Worm (Caenorhabditis elegans): Measurements from ENCODE around the gene tomm-7.

The tomm-7 gene

DNA sequence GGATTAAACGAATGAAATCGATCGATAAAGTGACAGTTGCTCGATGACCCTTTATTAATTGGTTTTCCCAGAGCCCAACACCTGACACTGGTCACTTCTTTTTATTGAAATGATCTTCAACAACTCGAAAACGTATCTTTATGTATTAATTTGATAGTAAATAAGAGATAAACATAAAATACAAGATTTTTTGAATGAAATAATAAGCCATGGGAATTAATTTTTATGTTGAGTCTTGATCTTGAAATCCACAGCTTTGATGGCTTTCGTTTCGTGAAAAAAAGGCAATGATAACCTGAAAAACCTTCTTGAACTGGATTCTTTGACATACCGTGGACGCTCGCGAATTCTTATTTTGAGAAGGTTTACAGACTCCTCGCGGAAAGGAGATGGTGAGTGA, 48.1 kb downstream of the tomm-7 start, which contains the start of gene pcp-5:
Gene pcp-5, minus strand, starts transcription at position 101 of the 400 bp plus-strand sequence.
- TF ChIP-seq mep-1 (tag; optimal IDR thresholded peaks at IDR 0.05) (no peak), lsy-2 (tag; optimal IDR thresholded peaks at IDR 0.05) (no peak), nhr-76 (tag; optimal IDR thresholded peaks at IDR 0.05) (no peak), bed-3 (GFP tag; optimal IDR thresholded peaks at IDR 0.05) (no peak), hlh-1 (tag; optimal IDR thresholded peaks at IDR 0.05) (peak; percentile 83), elt-3 (tag; optimal IDR thresholded peaks at IDR 0.05) (no peak), lin-13 (tag; optimal IDR thresholded peaks at IDR 0.05) (no peak), ceh-39 (tag; optimal IDR thresholded peaks at IDR 0.05) (peak; percentile 45), unc-62 (GFP tag; optimal IDR thresholded peaks at IDR 0.05) (peak; percentile 28), cnd-1 (tag; optimal IDR thresholded peaks at IDR 0.05) (no peak), sptf-1 (tag; optimal IDR thresholded peaks at IDR 0.05) (no peak)

ce11 chrIII:7909263-7909662, 49.9 kb downstream of the tomm-7 start, which contains the start of gene ZK688.1:
Gene ZK688.1, plus strand, starts transcription at chrIII:7909563.
- TF ChIP-seq unc-62 (GFP tag; optimal IDR thresholded peaks at IDR 0.05) (no peak), ceh-83 (GFP tag; optimal IDR thresholded peaks at IDR 0.05) (no peak), sem-2 (GFP tag; optimal IDR thresholded peaks at IDR 0.05) (no peak), nhr-76 (tag; optimal IDR thresholded peaks at IDR 0.05) (no peak), drap-1 (GFP tag; optimal IDR thresholded peaks at IDR 0.05) (no peak), flh-1 (GFP tag; optimal IDR thresholded peaks at IDR 0.05) (no peak), cnd-1 (tag; optimal IDR thresholded peaks at IDR 0.05) (no peak), ztf-11 (tag; optimal IDR thresholded peaks at IDR 0.05) (no peak), M03D4.4 (tag; optimal IDR thresholded peaks at IDR 0.05) (no peak), blmp-1 (tag; optimal IDR thresholded peaks at IDR 0.05) (no peak), unc-39 (tag; optimal IDR thresholded peaks at IDR 0.05) (no peak), elt-3 (tag; optimal IDR thresholded peaks at IDR 0.05) (no peak), sptf-1 (tag; optimal IDR thresholded peaks at IDR 0.05) (no peak), nhr-12 (tag; optimal IDR thresholded peaks at IDR 0.05) (no peak), mls-2 (tag; optimal IDR thresholded peaks at IDR 0.05) (no peak), lin-32 (GFP tag; optimal IDR thresholded peaks at IDR 0.05) (no peak), bed-3 (GFP tag; optimal IDR thresholded peaks at IDR 0.05) (no peak), nhr-2 (tag; optimal IDR thresholded peaks at IDR 0.05) (no peak)

All from whole organism, mixed stage, embryonic.